Fruit fly (Drosophila melanogaster): ENCODE results near the gene CG5421.

dm6 chr2L:12479994-12480393, 32.1 kb upstream of the CG5421 start:
- no peak for TF ChIP-seq D1 (tag; optimal IDR thresholded peaks at IDR 0.05)
- no peak for TF ChIP-seq Ets98B (GFP tag; IDR thresholded peaks at IDR 0.05)
- no peak for TF ChIP-seq CG10348 (GFP tag; IDR thresholded peaks at IDR 0.05)
- TF ChIP-seq Snoo (tag; optimal IDR thresholded peaks at IDR 0.05), result no peak
- no peak for TF ChIP-seq CG12605 (GFP tag; IDR thresholded peaks at IDR 0.05)

All from whole organism, pupa.